Fruit fly (Drosophila melanogaster): ENCODE data around the gene CG3368.

The CG3368 gene

dm6 chr3R:27283645-27284044 is at the start of gene CG3368:
Gene CG3368, plus strand, starts transcription at chr3R:27283780.
- TF ChIP-seq sv (GFP tag; optimal IDR thresholded peaks at IDR 0.05) = no peak
- no peak for TF ChIP-seq Dif (GFP tag; optimal IDR thresholded peaks at IDR 0.05; ENCODE audit: partially characterized antibody)
- no peak for TF ChIP-seq fru (GFP tag; optimal IDR thresholded peaks at IDR 0.05)

- TF ChIP-seq h (GFP tag; optimal IDR thresholded peaks at IDR 0.05) (no peak), Myc (optimal IDR thresholded peaks at IDR 0.05) (no peak), rgr (GFP tag; optimal IDR thresholded peaks at IDR 0.05) (no peak), sv (GFP tag; optimal IDR thresholded peaks at IDR 0.05) (no peak), br (GFP tag; optimal IDR thresholded peaks at IDR 0.05) (no peak), Mio (GFP tag; optimal IDR thresholded peaks at IDR 0.05) (no peak), usp (GFP tag; optimal IDR thresholded peaks at IDR 0.05) (no peak), sage (GFP tag; optimal IDR thresholded peaks at IDR 0.05) (no peak), dmrt93B (GFP tag; optimal IDR thresholded peaks at IDR 0.05) (no peak), GATAd (GFP tag; optimal IDR thresholded peaks at IDR 0.05) (no peak), tai (GFP tag; optimal IDR thresholded peaks at IDR 0.05) (no peak), Hr78 (GFP tag; optimal IDR thresholded peaks at IDR 0.05) (no peak), CrebA (GFP tag; optimal IDR thresholded peaks at IDR 0.05; ENCODE audit: borderline replicate concordance) (no peak), dsf (GFP tag; optimal IDR thresholded peaks at IDR 0.05; ENCODE audit: borderline replicate concordance) (no peak)
Observed at dm6 chr3R:27237980-27238379, 45.6 kb upstream of the CG3368 start.

- TF ChIP-seq fru (GFP tag; optimal IDR thresholded peaks at IDR 0.05) (no peak), Hr83 (GFP tag; optimal IDR thresholded peaks at IDR 0.05; ENCODE audit: poor library complexity, severe bottlenecking) (peak; percentile 4)
Observed at dm6 chr3R:27238438-27239301, 44.9 kb upstream of the CG3368 start, which contains the start of the genes CG31064 and PolA2. Gene CG31064, minus strand, starts transcription at chr3R:27239085. Gene PolA2, plus strand, starts transcription at chr3R:27239163.

dm6 chr3R:27240967-27241366 is 42.6 kb upstream of the CG3368 start, which contains the start of gene CG17991:
Gene CG17991, plus strand, starts transcription at chr3R:27241267.
- no peak for TF ChIP-seq CG32264 (GFP tag; optimal IDR thresholded peaks at IDR 0.05)
- TF ChIP-seq GATAd (GFP tag; optimal IDR thresholded peaks at IDR 0.05) = no peak
- TF ChIP-seq CG9705 (GFP tag; optimal IDR thresholded peaks at IDR 0.05) = no peak
- no peak for TF ChIP-seq CrebA (GFP tag; optimal IDR thresholded peaks at IDR 0.05; ENCODE audit: borderline replicate concordance)
- no peak for TF ChIP-seq N (GFP tag; optimal IDR thresholded peaks at IDR 0.05)
- no peak for TF ChIP-seq brk (GFP tag; optimal IDR thresholded peaks at IDR 0.05)
- TF ChIP-seq jim (GFP tag; optimal IDR thresholded peaks at IDR 0.05) = no peak
- no peak for TF ChIP-seq br (GFP tag; optimal IDR thresholded peaks at IDR 0.05)
- no peak for TF ChIP-seq Rel (GFP tag; optimal IDR thresholded peaks at IDR 0.05)
- TF ChIP-seq Rel (tag; optimal IDR thresholded peaks at IDR 0.05) = no peak
- TF ChIP-seq dl (GFP tag; optimal IDR thresholded peaks at IDR 0.05; ENCODE audit: insufficient read depth in 1 of 2, partially characterized antibody in 2 of 2) = no peak
- no peak for TF ChIP-seq Hr78 (GFP tag; optimal IDR thresholded peaks at IDR 0.05)

- TF ChIP-seq Rel (GFP tag; optimal IDR thresholded peaks at IDR 0.05) = no peak
- TF ChIP-seq Rel (tag; optimal IDR thresholded peaks at IDR 0.05) = no peak
- TF ChIP-seq dl (GFP tag; optimal IDR thresholded peaks at IDR 0.05; ENCODE audit: insufficient read depth in 1 of 2, partially characterized antibody in 2 of 2) = no peak
- TF ChIP-seq Hr78 (GFP tag; optimal IDR thresholded peaks at IDR 0.05) = no peak
- TF ChIP-seq Myc (optimal IDR thresholded peaks at IDR 0.05) = no peak
- TF ChIP-seq lola (GFP tag; optimal IDR thresholded peaks at IDR 0.05) = no peak
- no peak for TF ChIP-seq pan (optimal IDR thresholded peaks at IDR 0.05)
- no peak for TF ChIP-seq Dif (GFP tag; optimal IDR thresholded peaks at IDR 0.05; ENCODE audit: partially characterized antibody)
- no peak for TF ChIP-seq woc (GFP tag; optimal IDR thresholded peaks at IDR 0.05)
- no peak for TF ChIP-seq Hnf4 (GFP tag; optimal IDR thresholded peaks at IDR 0.05)
- no peak for TF ChIP-seq Sp1 (GFP tag; optimal IDR thresholded peaks at IDR 0.05)
- TF ChIP-seq Mio (GFP tag; optimal IDR thresholded peaks at IDR 0.05) = no peak
- no peak for TF ChIP-seq foxo (GFP tag; optimal IDR thresholded peaks at IDR 0.05)
- TF ChIP-seq dsf (GFP tag; optimal IDR thresholded peaks at IDR 0.05; ENCODE audit: borderline replicate concordance) = no peak
- no peak for TF ChIP-seq rgr (GFP tag; optimal IDR thresholded peaks at IDR 0.05)
- no peak for TF ChIP-seq h (GFP tag; optimal IDR thresholded peaks at IDR 0.05)
- no peak for TF ChIP-seq psq (GFP tag; optimal IDR thresholded peaks at IDR 0.05)
- no peak for TF ChIP-seq dmrt93B (GFP tag; optimal IDR thresholded peaks at IDR 0.05)
- no peak for TF ChIP-seq GATAd (GFP tag; optimal IDR thresholded peaks at IDR 0.05)
- TF ChIP-seq ey (GFP tag; optimal IDR thresholded peaks at IDR 0.05) = no peak
- TF ChIP-seq Hr83 (GFP tag; optimal IDR thresholded peaks at IDR 0.05; ENCODE audit: poor library complexity, severe bottlenecking) = no peak
Observed at dm6 chr3R:27244412-27244741, 39.2 kb upstream of the CG3368 start.
